Worm (Caenorhabditis elegans) whole organism, L1 larva: Measurements from ENCODE around the gene dhs-11.

Experiments
- C04F5.9 ChIP-seq: sonication (generic microtip); optimal IDR thresholded peaks from 2 replicates; lab custom pipeline; 2016; ENCODE audit warnings: missing genetic modification characterization, missing compliant biosample characterization
- C34B4.2 ChIP-seq: sonication (generic microtip); optimal IDR thresholded peaks from 2 replicates; lab custom pipeline; 2017; ENCODE audit warnings: mild to moderate bottlenecking, missing genetic modification characterization, missing compliant biosample characterization
- aly-2 ChIP-seq: fragments of 150-350 bp; optimal IDR thresholded peaks from 2 replicates; lab custom pipeline; 2014; ENCODE audit warnings: missing biosample characterization, missing genetic modification characterization
- ama-1 ChIP-seq: fragments of 150-350 bp; optimal IDR thresholded peaks from 2 replicates; lab custom pipeline; 2014
- blmp-1 ChIP-seq: fragments of 150-350 bp; optimal IDR thresholded peaks from 2 replicates; lab custom pipeline; 2014; ENCODE audit warnings: missing biosample characterization, missing genetic modification characterization
- ceh-8 ChIP-seq: fragments of 200-800 bp; sonication (Bioruptor generic); optimal IDR thresholded peaks from 2 replicates; lab custom pipeline; 2018; ENCODE audit warnings: mild to moderate bottlenecking, missing genetic modification characterization, moderate library complexity, missing compliant biosample characterization
- ces-1 ChIP-seq: fragments of 150-350 bp; optimal IDR thresholded peaks from 2 replicates; lab custom pipeline; 2014; ENCODE audit warnings: missing biosample characterization, missing genetic modification reagents, missing genetic modification characterization
- dpl-1 ChIP-seq, 3 experiments: fragments of 150-350 bp in 2 of 3; sonication (generic microtip) in 1 of 3; optimal IDR thresholded peaks; 2 replicates each; lab custom pipeline; 2014 to 2017; ENCODE audit warnings: missing biosample characterization in 3 of 3, missing genetic modification characterization in 3 of 3, missing genetic modification reagents in 3 of 3
- dsc-1 ChIP-seq: sonication (generic microtip); optimal IDR thresholded peaks from 2 replicates; lab custom pipeline; 2016; ENCODE audit warnings: mild to moderate bottlenecking, missing genetic modification characterization, missing compliant biosample characterization
- efl-3 ChIP-seq: fragments of 200-800 bp; sonication (Bioruptor generic); optimal IDR thresholded peaks from 2 replicates; lab custom pipeline; 2018; ENCODE audit warnings: mild to moderate bottlenecking, missing genetic modification characterization, missing compliant biosample characterization
- egl-13 ChIP-seq: sonication (generic microtip); optimal IDR thresholded peaks from 2 replicates; lab custom pipeline; 2016; ENCODE audit warnings: missing genotype, missing genetic modification reagents, missing genetic modification characterization, missing compliant biosample characterization
- egl-27 ChIP-seq, 2 experiments: fragments of 150-350 bp in 1 of 2; sonication (generic microtip); optimal IDR thresholded peaks; 3 replicates each; lab custom pipeline; 2017 to 2018; ENCODE audit warnings: missing biosample characterization in 2 of 2, missing genetic modification characterization in 2 of 2, missing genetic modification reagents in 2 of 2
- elt-2 ChIP-seq: sonication (generic microtip); optimal IDR thresholded peaks from 2 replicates; lab custom pipeline; 2016; ENCODE audit warnings: missing genetic modification characterization, mild to moderate bottlenecking, inconsistent platforms, missing compliant biosample characterization, missing genetic modification reagents
- elt-3 ChIP-seq, 6 experiments: fragments of 150-350 bp in 1 of 6; sonication (generic microtip); optimal IDR thresholded peaks; 2 replicates each; lab custom pipeline; 2017 to 2018; ENCODE audit warnings: missing biosample characterization in 6 of 6, missing genetic modification characterization in 6 of 6, inconsistent platforms in 1 of 6
- fkh-8 ChIP-seq: sonication (generic microtip); optimal IDR thresholded peaks from 2 replicates; lab custom pipeline; 2016; ENCODE audit warnings: mild to moderate bottlenecking, missing genetic modification characterization, missing compliant biosample characterization
- hlh-17 ChIP-seq: fragments of 200-800 bp; sonication (Bioruptor generic); optimal IDR thresholded peaks from 2 replicates; lab custom pipeline; 2018; ENCODE audit warnings: missing genetic modification characterization, mild to moderate bottlenecking, missing compliant biosample characterization, moderate library complexity, borderline replicate concordance
- hlh-4 ChIP-seq: sonication (generic microtip); optimal IDR thresholded peaks from 2 replicates; lab custom pipeline; 2016; ENCODE audit warnings: mild to moderate bottlenecking, missing genetic modification characterization, missing compliant biosample characterization
- isw-1 ChIP-seq: fragments of 200-800 bp; sonication (Bioruptor generic); IDR thresholded peaks from 2 replicates; pipeline ENCODE4 v1.3.6; 2022; ENCODE audit warnings: missing genetic modification characterization, missing compliant biosample characterization
- lin-14 ChIP-seq: fragments of 200-800 bp; sonication (Bioruptor generic); optimal IDR thresholded peaks from 2 replicates; lab custom pipeline; 2018; ENCODE audit warnings: mild to moderate bottlenecking, missing genetic modification characterization, moderate library complexity, missing compliant biosample characterization
- lin-15B ChIP-seq: fragments of 150-350 bp; sonication (generic microtip); optimal IDR thresholded peaks from 3 replicates; lab custom pipeline; 2014; ENCODE audit warnings: missing biosample characterization, missing genetic modification characterization
- lir-3 ChIP-seq: sonication (generic microtip); optimal IDR thresholded peaks from 2 replicates; lab custom pipeline; 2016; ENCODE audit warnings: mild to moderate bottlenecking, missing genetic modification characterization, moderate library complexity, missing compliant biosample characterization; ENCODE audit not compliant: poor library complexity
- lsy-2 ChIP-seq, 2 experiments: fragments of 150-350 bp; optimal IDR thresholded peaks; 2 replicates each; lab custom pipeline; 2014; ENCODE audit warnings: missing biosample characterization in 2 of 2, missing genetic modification characterization in 2 of 2
- mab-9 ChIP-seq: fragments of 200-800 bp; sonication (Bioruptor generic); IDR thresholded peaks from 2 replicates; pipeline ENCODE4 v1.3.6; 2022; ENCODE audit warnings: missing genetic modification reagents, missing genetic modification characterization, missing compliant biosample characterization
- mef-2 ChIP-seq: fragments of 150-350 bp; optimal IDR thresholded peaks from 2 replicates; lab custom pipeline; 2014; ENCODE audit warnings: missing biosample characterization, missing genetic modification characterization
- mep-1 ChIP-seq: fragments of 150-350 bp; optimal IDR thresholded peaks from 2 replicates; lab custom pipeline; 2014; ENCODE audit warnings: missing biosample characterization, missing genetic modification characterization
- nhr-11 ChIP-seq: fragments of 150-350 bp; optimal IDR thresholded peaks from 2 replicates; lab custom pipeline; 2014; ENCODE audit warnings: missing biosample characterization, missing genetic modification characterization
- nhr-19 ChIP-seq: fragments of 200-800 bp; sonication (Bioruptor generic); conservative IDR thresholded peaks from 2 replicates; pipeline ENCODE4 v1.3.6; 2022; ENCODE audit warnings: missing genetic modification characterization, missing compliant biosample characterization
- nhr-20 ChIP-seq: sonication (generic microtip); optimal IDR thresholded peaks from 2 replicates; lab custom pipeline; 2016; ENCODE audit warnings: mild to moderate bottlenecking, missing genetic modification characterization, missing compliant biosample characterization
- nhr-237 ChIP-seq: fragments of 150-350 bp; optimal IDR thresholded peaks from 2 replicates; lab custom pipeline; 2014; ENCODE audit warnings: missing biosample characterization, missing genetic modification characterization
- nhr-28 ChIP-seq: fragments of 150-350 bp; optimal IDR thresholded peaks from 2 replicates; lab custom pipeline; 2014; ENCODE audit warnings: missing biosample characterization, missing genetic modification characterization
- nhr-71 ChIP-seq: sonication (generic microtip); optimal IDR thresholded peaks from 2 replicates; lab custom pipeline; 2016; ENCODE audit warnings: mild to moderate bottlenecking, missing genetic modification characterization, moderate library complexity, missing compliant biosample characterization
- nhr-90 ChIP-seq: sonication (generic microtip); optimal IDR thresholded peaks from 2 replicates; lab custom pipeline; 2016; ENCODE audit warnings: mild to moderate bottlenecking, missing genetic modification characterization, missing compliant biosample characterization; ENCODE audit not compliant: poor library complexity
- pag-3 ChIP-seq: sonication (generic microtip); optimal IDR thresholded peaks from 2 replicates; lab custom pipeline; 2017; ENCODE audit warnings: missing genetic modification characterization, mild to moderate bottlenecking, missing compliant biosample characterization, antibody characterized with exemption, borderline replicate concordance; ENCODE audit not compliant: insufficient read depth
- pqm-1 ChIP-seq: sonication (generic microtip); optimal IDR thresholded peaks from 3 replicates; lab custom pipeline; 2017; ENCODE audit warnings: missing biosample characterization, missing genetic modification characterization
- snu-23 ChIP-seq: sonication (generic microtip); optimal IDR thresholded peaks from 2 replicates; lab custom pipeline; 2016; ENCODE audit warnings: missing genetic modification characterization, missing compliant biosample characterization
- sox-4 ChIP-seq: sonication (generic microtip); optimal IDR thresholded peaks from 2 replicates; lab custom pipeline; 2016; ENCODE audit warnings: missing genetic modification characterization, missing compliant biosample characterization
- swsn-7 ChIP-seq: sonication (generic microtip); optimal IDR thresholded peaks from 2 replicates; lab custom pipeline; 2016; ENCODE audit warnings: missing genetic modification characterization, missing compliant biosample characterization
- unc-130 ChIP-seq: fragments of 150-350 bp; optimal IDR thresholded peaks from 2 replicates; lab custom pipeline; 2017; ENCODE audit warnings: missing biosample characterization, missing genetic modification characterization, inconsistent platforms
- unc-86 ChIP-seq: sonication (generic microtip); optimal IDR thresholded peaks from 2 replicates; lab custom pipeline; 2016; ENCODE audit warnings: missing genetic modification characterization, missing compliant biosample characterization
- unc-98 ChIP-seq: fragments of 200-800 bp; sonication (Bioruptor generic); IDR thresholded peaks from 2 replicates; pipeline ENCODE4 v1.3.6; 2022; ENCODE audit warnings: missing genetic modification characterization, missing compliant biosample characterization
- vab-15 ChIP-seq: sonication (generic microtip); optimal IDR thresholded peaks from 2 replicates; lab custom pipeline; 2017; ENCODE audit warnings: missing genotype, mild to moderate bottlenecking, missing genetic modification characterization, missing compliant biosample characterization
- zip-4 ChIP-seq: fragments of 200-800 bp; sonication (Bioruptor generic); optimal IDR thresholded peaks from 2 replicates; lab custom pipeline; 2018; ENCODE audit warnings: mild to moderate bottlenecking, missing genetic modification characterization, moderate library complexity, missing compliant biosample characterization

dhs-11 gene

ce11 chrIII:10599699-10600098, 43.0 kb downstream of the dhs-11 start (continued):
- TF ChIP-seq swsn-7 (tag; lab: Kevin White, UChicago) (peak; percentile 74), dsc-1 (tag; lab: Kevin White, UChicago) (peak; percentile 41), lin-15B (tag; lab: Kevin White, UChicago) (peak; percentile 18), nhr-20 (peak; percentile 85), nhr-90 (tag; lab: Kevin White, UChicago) (peak; percentile 62), nhr-11 (tag; lab: Kevin White, UChicago) (no peak), sox-4 (tag; lab: Kevin White, UChicago) (no peak), mep-1 (peak; percentile 93), egl-13 (tag; lab: Kevin White, UChicago) (peak; percentile 40), ces-1 (GFP tag; lab: Kevin White, UChicago) (no peak), unc-86 (tag; lab: Kevin White, UChicago) (peak; percentile 57), blmp-1 (tag; lab: Kevin White, UChicago) (peak; percentile 59), ama-1 (lab: Kevin White, UChicago) (no peak), zip-4 (GFP tag; lab: Kevin White, UChicago) (no peak), nhr-237 (tag; lab: Kevin White, UChicago) (no peak), aly-2 (tag; lab: Kevin White, UChicago) (peak; percentile 13), nhr-71 (peak; percentile 87), lin-14 (GFP tag; lab: Kevin White, UChicago) (no peak), vab-15 (tag; lab: Kevin White, UChicago) (peak; percentile 13), elt-3 (tag; optimal IDR thresholded peaks at IDR 0.05; lab: Kevin White, UChicago) (peak in 1 of 6 experiments; percentile 37), efl-3 (GFP tag; lab: Kevin White, UChicago) (no peak), lir-3 (peak; percentile 44), snu-23 (GFP tag; lab: Kevin White, UChicago) (peak; percentile 89), unc-130 (tag; lab: Kevin White, UChicago) (peak; percentile 62), hlh-17 (no peak), pqm-1 (tag; lab: Kevin White, UChicago) (no peak), fkh-8 (tag; lab: Kevin White, UChicago) (peak; percentile 77), mab-9 (GFP tag; lab: Robert Waterston, UW) (0 out of 2 replicates have a peak, but pooled peaks have one; percentile 31), elt-2 (tag; lab: Kevin White, UChicago) (peak; percentile 31), ceh-8 (GFP tag; lab: Kevin White, UChicago) (peak; percentile 3), C34B4.2 (no peak), nhr-19 (peak; percentile 74), isw-1 (GFP tag; lab: Robert Waterston, UW) (0 out of 2 replicates have a peak, but pooled peaks have one; percentile 36), hlh-4 (tag; lab: Kevin White, UChicago) (no peak), C04F5.9 (tag; lab: Kevin White, UChicago) (peak; percentile 11), lsy-2 (tag; optimal IDR thresholded peaks at IDR 0.05; lab: Kevin White, UChicago) (peak; percentile 78 to 85), mef-2 (tag; lab: Kevin White, UChicago) (no peak), nhr-28 (tag; lab: Kevin White, UChicago) (no peak), pag-3 (tag; lab: Kevin White, UChicago) (no peak), egl-27 (tag; optimal IDR thresholded peaks at IDR 0.05; lab: Kevin White, UChicago) (no peak), unc-98 (GFP tag; lab: Robert Waterston, UW) (no peak), dpl-1 (GFP tag; optimal IDR thresholded peaks at IDR 0.05; lab: Kevin White, UChicago) (peak; percentile 52 to 79 (median 74))
